Fruit fly (Drosophila melanogaster) whole organism, embryonic: Measurements from ENCODE around the gene CG7789.

Experiments
- Antp ChIP-seq: fragments of 200-800 bp; sonication (Bioruptor generic); optimal IDR thresholded peaks from 3 replicates; lab custom pipeline; 2016; ENCODE audit warnings: missing biosample characterization, missing genetic modification characterization
- Atf6 ChIP-seq: fragments of 200-800 bp; sonication (Bioruptor generic); IDR thresholded peaks from 2 replicates; pipeline ENCODE4 v1.3.6; 2022; ENCODE audit warnings: missing biosample characterization, missing genetic modification characterization
- BtbVII ChIP-seq: fragments of 200-800 bp; sonication (Bioruptor generic); optimal IDR thresholded peaks from 3 replicates; lab custom pipeline; 2017; ENCODE audit warnings: missing biosample characterization, mild to moderate bottlenecking, missing genetic modification characterization
- CG10979 ChIP-seq: fragments of 200-800 bp; sonication (Bioruptor generic); optimal IDR thresholded peaks from 2 replicates; lab custom pipeline; 2018; ENCODE audit warnings: missing biosample characterization, mild to moderate bottlenecking, missing genetic modification characterization, moderate library complexity
- CG11247 ChIP-seq: fragments of 200-800 bp; sonication (Bioruptor generic); IDR thresholded peaks from 2 replicates; pipeline ENCODE4 v1.3.6; 2022; ENCODE audit warnings: missing biosample characterization, missing genetic modification characterization
- CG12071 ChIP-seq: fragments of 200-800 bp; sonication (Bioruptor generic); optimal IDR thresholded peaks from 3 replicates; lab custom pipeline; 2018; ENCODE audit warnings: missing biosample characterization, mild to moderate bottlenecking, missing genetic modification characterization
- CG1602 ChIP-seq: fragments of 200-800 bp; sonication (Bioruptor generic); optimal IDR thresholded peaks from 3 replicates; lab custom pipeline; 2016; ENCODE audit warnings: missing biosample characterization, missing genetic modification characterization
- CG17359 ChIP-seq: fragments of 200-800 bp; sonication (Bioruptor generic); optimal IDR thresholded peaks from 3 replicates; lab custom pipeline; 2018; ENCODE audit warnings: missing biosample characterization, mild to moderate bottlenecking, missing genetic modification characterization, moderate library complexity
- CG17612 ChIP-seq: fragments of 200-800 bp; sonication (Bioruptor generic); IDR thresholded peaks from 2 replicates; pipeline ENCODE4 v1.3.6; 2022; ENCODE audit warnings: missing biosample characterization, missing genetic modification characterization
- CG17912 ChIP-seq: fragments of 200-800 bp; sonication (Bioruptor generic); optimal IDR thresholded peaks from 2 replicates; lab custom pipeline; 2018; ENCODE audit warnings: missing biosample characterization, mild to moderate bottlenecking, missing genetic modification characterization
- CG18011 ChIP-seq: fragments of 200-800 bp; sonication (Bioruptor generic); optimal IDR thresholded peaks from 2 replicates; lab custom pipeline; 2017; ENCODE audit warnings: missing biosample characterization, missing genetic modification characterization, mild to moderate bottlenecking, moderate library complexity, missing genotype
- CG2120 ChIP-seq: fragments of 200-800 bp; sonication (Bioruptor generic); optimal IDR thresholded peaks from 3 replicates; lab custom pipeline; 2016; ENCODE audit warnings: missing biosample characterization, missing genetic modification characterization
- CG32532 ChIP-seq: fragments of 200-800 bp; sonication (Bioruptor generic); IDR thresholded peaks from 2 replicates; pipeline ENCODE4 v1.3.6; 2022; ENCODE audit warnings: missing biosample characterization, missing genetic modification characterization
- CG4424 ChIP-seq: fragments of 200-800 bp; sonication (Bioruptor generic); optimal IDR thresholded peaks from 3 replicates; lab custom pipeline; 2016; ENCODE audit warnings: missing biosample characterization, missing genetic modification characterization
- CG5953 ChIP-seq: fragments of 200-800 bp; sonication (Bioruptor generic); IDR thresholded peaks from 2 replicates; pipeline ENCODE4 v1.3.6; 2022; ENCODE audit warnings: missing biosample characterization, missing genetic modification characterization
- CG6813 ChIP-seq: fragments of 200-800 bp; sonication (Bioruptor generic); optimal IDR thresholded peaks from 2 replicates; lab custom pipeline; 2017; ENCODE audit warnings: missing biosample characterization, missing genetic modification characterization, mild to moderate bottlenecking, moderate library complexity, missing genetic modification reagents
- CG8290 ChIP-seq, 3 experiments: fragments of 200-800 bp; sonication (Bioruptor generic); optimal IDR thresholded peaks; 2 replicates each; lab custom pipeline; 2016 to 2019; ENCODE audit warnings: missing biosample characterization in 3 of 3, missing genetic modification characterization in 3 of 3, mild to moderate bottlenecking in 2 of 3, moderate library complexity in 1 of 3
- CTCF ChIP-seq: fragments of 200-800 bp; sonication (Bioruptor generic); optimal IDR thresholded peaks from 2 replicates; lab custom pipeline; 2017; ENCODE audit warnings: missing biosample characterization, mild to moderate bottlenecking, missing genetic modification characterization, moderate library complexity
- Chrac-16 ChIP-seq: fragments of 200-800 bp; sonication (Bioruptor generic); optimal IDR thresholded peaks from 3 replicates; lab custom pipeline; 2016; ENCODE audit warnings: missing biosample characterization, missing genetic modification characterization
- Drgx ChIP-seq: fragments of 200-800 bp; sonication (Bioruptor generic); IDR thresholded peaks from 2 replicates; pipeline ENCODE4 v1.3.6; 2022; ENCODE audit warnings: missing biosample characterization, missing genetic modification characterization
- Eip74EF ChIP-seq, 2 experiments: fragments of 200-800 bp in 1 of 2; fragments of >200 bp in 1 of 2; sonication (Bioruptor generic) in 1 of 2; optimal IDR thresholded peaks; 2 replicates each; lab custom pipeline; 2017 to 2019; ENCODE audit warnings: missing biosample characterization in 2 of 2, missing genetic modification characterization in 2 of 2, mild to moderate bottlenecking in 1 of 2, moderate library complexity in 1 of 2
- Elba2 ChIP-seq: fragments of 200-800 bp; sonication (Bioruptor generic); optimal IDR thresholded peaks from 3 replicates; lab custom pipeline; 2016; ENCODE audit warnings: missing biosample characterization, missing genetic modification characterization
- H15 ChIP-seq: fragments of 200-800 bp; sonication (Bioruptor generic); IDR thresholded peaks from 3 replicates; pipeline ENCODE4 v1.3.6; 2022; ENCODE audit warnings: missing biosample characterization, missing genetic modification characterization
- H2.0 ChIP-seq: fragments of 200-800 bp; sonication (Bioruptor generic); IDR thresholded peaks from 2 replicates; pipeline ENCODE4 v1.3.6; 2022; ENCODE audit warnings: missing biosample characterization, missing genetic modification characterization
- HLH3B ChIP-seq: fragments of 200-800 bp; sonication (Bioruptor generic); IDR thresholded peaks from 2 replicates; pipeline ENCODE4 v1.3.6; 2022; ENCODE audit warnings: missing biosample characterization, missing genetic modification characterization
- Lhr ChIP-seq: fragments of 200-800 bp; sonication (Bioruptor generic); optimal IDR thresholded peaks from 3 replicates; lab custom pipeline; 2017; ENCODE audit warnings: mild to moderate bottlenecking, missing biosample characterization, missing genetic modification reagents, missing genetic modification characterization
- NK7.1 ChIP-seq: fragments of 200-800 bp; sonication (Bioruptor generic); optimal IDR thresholded peaks from 3 replicates; lab custom pipeline; 2016; ENCODE audit warnings: missing biosample characterization, missing genetic modification characterization
- NfI ChIP-seq: fragments of 200-800 bp; sonication (Bioruptor generic); optimal IDR thresholded peaks from 3 replicates; lab custom pipeline; 2018; ENCODE audit warnings: missing biosample characterization, mild to moderate bottlenecking, missing genetic modification characterization, moderate library complexity
- Oli ChIP-seq: fragments of 200-800 bp; sonication (Bioruptor generic); optimal IDR thresholded peaks from 2 replicates; lab custom pipeline; 2018; ENCODE audit warnings: missing biosample characterization, mild to moderate bottlenecking, missing genetic modification characterization, moderate library complexity
- PHDP ChIP-seq: fragments of 200-800 bp; sonication (Bioruptor generic); optimal IDR thresholded peaks from 3 replicates; lab custom pipeline; 2018; ENCODE audit warnings: missing biosample characterization, mild to moderate bottlenecking, missing genetic modification characterization, moderate library complexity
- Rx ChIP-seq: fragments of 200-800 bp; sonication (Bioruptor generic); IDR thresholded peaks from 2 replicates; pipeline ENCODE4 v1.3.6; 2022; ENCODE audit warnings: missing biosample characterization, missing genetic modification characterization
- ab ChIP-seq: fragments of 200-800 bp; sonication (Bioruptor generic); optimal IDR thresholded peaks from 2 replicates; lab custom pipeline; 2016; ENCODE audit warnings: missing biosample characterization, missing genetic modification characterization
- abd-A ChIP-seq: fragments of 200-800 bp; sonication (Bioruptor generic); optimal IDR thresholded peaks from 3 replicates; lab custom pipeline; 2019; ENCODE audit warnings: missing biosample characterization, mild to moderate bottlenecking, missing genetic modification characterization, moderate library complexity
- btn ChIP-seq: fragments of 200-800 bp; sonication (Bioruptor generic); optimal IDR thresholded peaks from 2 replicates; lab custom pipeline; 2016; ENCODE audit warnings: missing biosample characterization, missing genetic modification characterization
- cas ChIP-seq: fragments of 200-800 bp; sonication (Bioruptor generic); IDR thresholded peaks from 2 replicates; pipeline ENCODE4 v1.3.6; 2022; ENCODE audit warnings: missing biosample characterization, missing genetic modification characterization
- crol ChIP-seq: fragments of 200-800 bp; sonication (Bioruptor generic); IDR thresholded peaks from 2 replicates; pipeline ENCODE4 v1.3.6; 2022; ENCODE audit warnings: missing biosample characterization, missing genetic modification characterization
- en ChIP-seq: fragments of 200-800 bp; sonication (Bioruptor generic); optimal IDR thresholded peaks from 2 replicates; lab custom pipeline; 2016; ENCODE audit warnings: missing biosample characterization, missing genetic modification characterization
- gem ChIP-seq: fragments of 200-800 bp; sonication (Bioruptor generic); optimal IDR thresholded peaks from 2 replicates; lab custom pipeline; 2019; ENCODE audit warnings: missing biosample characterization, mild to moderate bottlenecking, missing genetic modification characterization, moderate library complexity
- hkb ChIP-seq, 2 experiments: fragments of 200-800 bp in 1 of 2; fragments of >200 bp in 1 of 2; sonication (Bioruptor generic) in 1 of 2; IDR thresholded peaks in 1 of 2; optimal IDR thresholded peaks in 1 of 2; 2 replicates each; pipeline versions ENCODE4 v1.3.6 to Lab custom; 2017 to 2022; ENCODE audit warnings: missing biosample characterization in 1 of 2, missing genetic modification characterization in 1 of 2
- knrl ChIP-seq: fragments of 200-800 bp; sonication (Bioruptor generic); IDR thresholded peaks from 3 replicates; pipeline ENCODE4 v1.3.6; 2022; ENCODE audit warnings: missing biosample characterization, missing genetic modification characterization; ENCODE audit not compliant: partially characterized antibody
- lilli ChIP-seq: fragments of 200-800 bp; sonication (Bioruptor generic); optimal IDR thresholded peaks from 3 replicates; lab custom pipeline; 2016; ENCODE audit warnings: missing biosample characterization, missing genetic modification characterization
- lmd ChIP-seq: fragments of 200-800 bp; sonication (Bioruptor generic); IDR thresholded peaks from 2 replicates; pipeline ENCODE4 v1.3.6; 2022; ENCODE audit warnings: missing biosample characterization, missing genetic modification characterization
- odd ChIP-seq: fragments of 200-800 bp; sonication (Bioruptor generic); optimal IDR thresholded peaks from 2 replicates; lab custom pipeline; 2017; ENCODE audit warnings: missing biosample characterization, mild to moderate bottlenecking, missing genetic modification characterization
- pfk ChIP-seq: fragments of 200-800 bp; sonication (Bioruptor generic); optimal IDR thresholded peaks from 2 replicates; lab custom pipeline; 2018; ENCODE audit warnings: missing biosample characterization, mild to moderate bottlenecking, missing genetic modification characterization, moderate library complexity
- pros ChIP-seq: fragments of 200-800 bp; sonication (Bioruptor generic); optimal IDR thresholded peaks from 3 replicates; lab custom pipeline; 2019; ENCODE audit warnings: missing biosample characterization, mild to moderate bottlenecking, missing genetic modification characterization, moderate library complexity
- pum ChIP-seq: fragments of 200-800 bp; sonication (Bioruptor generic); optimal IDR thresholded peaks from 2 replicates; lab custom pipeline; 2016; ENCODE audit warnings: missing biosample characterization, missing genetic modification characterization
- row ChIP-seq: fragments of 200-800 bp; sonication (Bioruptor generic); IDR thresholded peaks from 3 replicates; pipeline ENCODE4 v1.3.6; 2022; ENCODE audit warnings: missing biosample characterization, missing genetic modification characterization
- salm ChIP-seq: fragments of 200-800 bp; sonication (Bioruptor generic); optimal IDR thresholded peaks from 2 replicates; lab custom pipeline; 2018; ENCODE audit warnings: missing biosample characterization, mild to moderate bottlenecking, missing genetic modification characterization
- sens-2 ChIP-seq: fragments of 200-800 bp; sonication (Bioruptor generic); IDR thresholded peaks from 2 replicates; pipeline ENCODE4 v1.3.6; 2022; ENCODE audit warnings: missing biosample characterization, missing genetic modification characterization
- slbo ChIP-seq: fragments of 200-800 bp; sonication (Bioruptor generic); IDR thresholded peaks from 2 replicates; pipeline ENCODE4 v1.3.6; 2022; ENCODE audit warnings: missing biosample characterization, missing genetic modification characterization
- tgo ChIP-seq: fragments of 200-800 bp; sonication (Bioruptor generic); IDR thresholded peaks from 3 replicates; pipeline ENCODE4 v1.3.6; 2022; ENCODE audit warnings: missing biosample characterization, missing genetic modification characterization
- vvl ChIP-seq: fragments of 200-800 bp; sonication (Bioruptor generic); IDR thresholded peaks from 2 replicates; pipeline ENCODE4 v1.3.6; 2022; ENCODE audit warnings: missing biosample characterization, missing genetic modification characterization

Gene CG7789

dm6 chr3R:29763154-29763553 lies 39.8 kb upstream of the CG7789 start (continued):
- TF ChIP-seq en (GFP tag; lab: Kevin White, UChicago) (no peak), pros (no peak), pfk (no peak), CG17912 (GFP tag; lab: Kevin White, UChicago) (no peak), lilli (GFP tag; lab: Kevin White, UChicago) (peak; percentile 30), CG6813 (GFP tag; lab: Kevin White, UChicago) (no peak), sens-2 (no peak), NK7.1 (GFP tag; lab: Kevin White, UChicago) (no peak), ab (peak; percentile 34), CG10979 (peak; percentile 23), BtbVII (GFP tag; lab: Kevin White, UChicago) (no peak), abd-A (tag; lab: Kevin White, UChicago) (no peak), CG2120 (GFP tag; lab: Kevin White, UChicago) (peak; percentile 2), Antp (GFP tag; lab: Kevin White, UChicago) (no peak), CG17612 (GFP tag; lab: Robert Waterston, UW) (no peak), Atf6 (GFP tag; lab: Robert Waterston, UW) (no peak), H15 (GFP tag; lab: Robert Waterston, UW) (no peak), NfI (peak; percentile 16), Chrac-16 (peak; percentile 26), H2.0 (GFP tag; lab: Robert Waterston, UW) (peak; percentile 26; the same call in 1 of the 2 replicates), Elba2 (GFP tag; lab: Kevin White, UChicago) (no peak), CG8290 (GFP tag; optimal IDR thresholded peaks at IDR 0.05; lab: Kevin White, UChicago) (no peak), CG8290 (tag; optimal IDR thresholded peaks at IDR 0.05; lab: Kevin White, UChicago) (peak in 1 of 2 experiments; percentile 43), CG17359 (tag; lab: Kevin White, UChicago) (peak; percentile 40), Eip74EF (GFP tag; optimal IDR thresholded peaks at IDR 0.05; lab: Kevin White, UChicago) (no peak), PHDP (peak; percentile 26), CG11247 (0 out of 2 replicates have a peak, but pooled peaks have one; percentile 30), cas (no peak), Oli (peak; percentile 19), btn (GFP tag; lab: Kevin White, UChicago) (no peak), CG18011 (GFP tag; lab: Kevin White, UChicago) (no peak), CG5953 (GFP tag; lab: Robert Waterston, UW) (no peak), CG4424 (GFP tag; lab: Kevin White, UChicago) (peak; percentile 52), knrl (GFP tag; lab: Robert Waterston, UW) (no peak), CG1602 (GFP tag; lab: Kevin White, UChicago) (no peak), hkb (optimal IDR thresholded peaks at IDR 0.05; lab: Kevin White, UChicago) (no peak), hkb (GFP tag; IDR thresholded peaks at IDR 0.05; lab: Robert Waterston, UW) (0 out of 2 replicates have a peak, but pooled peaks have one; percentile 29), tgo (peak; percentile 37; the same call in 1 of the 3 replicates), odd (GFP tag; lab: Kevin White, UChicago) (no peak), pum (GFP tag; lab: Kevin White, UChicago) (peak; percentile 6), salm (tag; lab: Kevin White, UChicago) (no peak), Lhr (GFP tag; lab: Kevin White, UChicago) (no peak)

- TF ChIP-seq odd (GFP tag; lab: Kevin White, UChicago): no peak
- TF ChIP-seq CG12071 (GFP tag; lab: Kevin White, UChicago): no peak
- TF ChIP-seq Rx: 0 out of 2 replicates have a peak, but pooled peaks have one; percentile 3
- TF ChIP-seq lmd: no peak
- 0 out of 2 replicates have a peak, but pooled peaks have one; percentile 28 for TF ChIP-seq HLH3B (GFP tag; lab: Robert Waterston, UW)
- no peak for TF ChIP-seq sens-2
- TF ChIP-seq CTCF: no peak
- 0 out of 3 replicates have a peak, but pooled peaks have one; percentile 11 for TF ChIP-seq row
- TF ChIP-seq crol: 0 out of 2 replicates have a peak, but pooled peaks have one; percentile 21
- TF ChIP-seq vvl (GFP tag; lab: Robert Waterston, UW): no peak
- peak; percentile 39; the same call in 1 of the 2 replicates for TF ChIP-seq CG32532 (GFP tag; lab: Robert Waterston, UW)
- TF ChIP-seq en (GFP tag; lab: Kevin White, UChicago): no peak
- TF ChIP-seq gem: peak; percentile 24
- peak; percentile 18 for TF ChIP-seq CG2120 (GFP tag; lab: Kevin White, UChicago)
- peak; percentile 6; the same call in 1 of the 2 replicates for TF ChIP-seq Drgx
- TF ChIP-seq slbo (GFP tag; lab: Robert Waterston, UW): peak; percentile 55; the same call in 1 of the 2 replicates
These were observed 39.2 kb upstream of the CG7789 start for dm6 chr3R:29763804-29764203.
